Worm (Caenorhabditis elegans) whole organism, late embryonic: ENCODE data around the gene Y57G11B.6.

Experiments
- C08G9.2 ChIP-seq: sonication (generic microtip); optimal IDR thresholded peaks from 2 replicates; lab custom pipeline; 2016; ENCODE audit warnings: mild to moderate bottlenecking, missing genetic modification characterization, moderate library complexity, missing compliant biosample characterization
- C38D4.7 ChIP-seq: fragments of 200-800 bp; sonication (Bioruptor generic); optimal IDR thresholded peaks from 2 replicates; lab custom pipeline; 2018; ENCODE audit warnings: mild to moderate bottlenecking, missing genetic modification characterization, moderate library complexity, missing compliant biosample characterization
- F13H6.1 ChIP-seq: sonication (generic microtip); optimal IDR thresholded peaks from 2 replicates; lab custom pipeline; 2016; ENCODE audit warnings: missing genetic modification characterization, missing compliant biosample characterization
- K02D7.2 ChIP-seq: sonication (generic microtip); optimal IDR thresholded peaks from 2 replicates; lab custom pipeline; 2017; ENCODE audit warnings: mild to moderate bottlenecking, missing genetic modification characterization, missing compliant biosample characterization
- T23F11.4 ChIP-seq: fragments of 200-800 bp; sonication (Bioruptor generic); optimal IDR thresholded peaks from 2 replicates; lab custom pipeline; 2018; ENCODE audit warnings: mild to moderate bottlenecking, missing genetic modification characterization, missing compliant biosample characterization
- Y22D7AL.16 ChIP-seq: sonication (generic microtip); optimal IDR thresholded peaks from 2 replicates; lab custom pipeline; 2016; ENCODE audit warnings: missing genetic modification characterization, missing compliant biosample characterization
- ama-1 ChIP-seq: fragments of 150-350 bp; optimal IDR thresholded peaks from 2 replicates; lab custom pipeline; 2014
- ceh-14 ChIP-seq: sonication (generic microtip); optimal IDR thresholded peaks from 2 replicates; lab custom pipeline; 2016; ENCODE audit warnings: missing genotype, missing genetic modification characterization, missing compliant biosample characterization
- ceh-18 ChIP-seq: sonication (generic microtip); optimal IDR thresholded peaks from 2 replicates; lab custom pipeline; 2016; ENCODE audit warnings: missing genetic modification characterization, missing compliant biosample characterization
- ceh-19 ChIP-seq: fragments of 200-800 bp; sonication (Bioruptor generic); optimal IDR thresholded peaks from 2 replicates; lab custom pipeline; 2018; ENCODE audit warnings: mild to moderate bottlenecking, missing genetic modification characterization, missing compliant biosample characterization
- ceh-24 ChIP-seq: sonication (generic microtip); optimal IDR thresholded peaks from 2 replicates; lab custom pipeline; 2016; ENCODE audit warnings: mild to moderate bottlenecking, missing genetic modification characterization, missing compliant biosample characterization
- ceh-34 ChIP-seq: sonication (generic microtip); optimal IDR thresholded peaks from 2 replicates; lab custom pipeline; 2016; ENCODE audit warnings: mild to moderate bottlenecking, missing genetic modification characterization, missing compliant biosample characterization
- ceh-6 ChIP-seq: fragments of 200-800 bp; sonication (Bioruptor generic); optimal IDR thresholded peaks from 2 replicates; lab custom pipeline; 2018; ENCODE audit warnings: mild to moderate bottlenecking, missing genetic modification characterization, missing compliant biosample characterization
- che-1 ChIP-seq: sonication (generic microtip); optimal IDR thresholded peaks from 2 replicates; lab custom pipeline; 2016; ENCODE audit warnings: mild to moderate bottlenecking, missing genetic modification characterization, missing compliant biosample characterization
- dve-1 ChIP-seq: sonication (generic microtip); optimal IDR thresholded peaks from 2 replicates; lab custom pipeline; 2017; ENCODE audit warnings: antibody characterized with exemption, mild to moderate bottlenecking, missing genetic modification characterization, missing compliant biosample characterization
- elt-4 ChIP-seq: sonication (generic microtip); optimal IDR thresholded peaks from 2 replicates; lab custom pipeline; 2016; ENCODE audit warnings: missing genetic modification characterization, missing compliant biosample characterization
- ets-4 ChIP-seq: sonication (generic microtip); optimal IDR thresholded peaks from 2 replicates; lab custom pipeline; 2016; ENCODE audit warnings: missing genetic modification characterization, missing compliant biosample characterization
- eyg-1 ChIP-seq: sonication (generic microtip); optimal IDR thresholded peaks from 2 replicates; lab custom pipeline; 2016; ENCODE audit warnings: missing genotype, missing genetic modification characterization, missing compliant biosample characterization
- fkh-10 ChIP-seq: fragments of 150-350 bp; optimal IDR thresholded peaks from 2 replicates; lab custom pipeline; 2014; ENCODE audit warnings: missing biosample characterization, missing genetic modification reagents, missing genetic modification characterization
- gmeb-2 ChIP-seq: sonication (generic microtip); optimal IDR thresholded peaks from 2 replicates; lab custom pipeline; 2016; ENCODE audit warnings: missing genetic modification characterization, inconsistent platforms, missing compliant biosample characterization
- hlh-13 ChIP-seq: fragments of 200-800 bp; sonication (Bioruptor generic); optimal IDR thresholded peaks from 2 replicates; lab custom pipeline; 2018; ENCODE audit warnings: mild to moderate bottlenecking, missing genetic modification characterization, missing compliant biosample characterization
- hlh-30 ChIP-seq: sonication (generic microtip); optimal IDR thresholded peaks from 2 replicates; lab custom pipeline; 2017; ENCODE audit warnings: antibody characterized with exemption, missing genetic modification characterization, missing compliant biosample characterization; ENCODE audit not compliant: insufficient read depth
- hlh-6 ChIP-seq: sonication (generic microtip); optimal IDR thresholded peaks from 2 replicates; lab custom pipeline; 2016; ENCODE audit warnings: missing genotype, missing genetic modification characterization, missing compliant biosample characterization
- hlh-8 ChIP-seq: sonication (generic microtip); optimal IDR thresholded peaks from 2 replicates; lab custom pipeline; 2016; ENCODE audit warnings: missing genotype, missing genetic modification characterization, missing compliant biosample characterization
- lim-6 ChIP-seq: sonication (generic microtip); optimal IDR thresholded peaks from 2 replicates; lab custom pipeline; 2016; ENCODE audit warnings: missing genetic modification characterization, missing compliant biosample characterization
- lin-11 ChIP-seq: fragments of 200-800 bp; sonication (Bioruptor generic); optimal IDR thresholded peaks from 2 replicates; lab custom pipeline; 2018; ENCODE audit warnings: mild to moderate bottlenecking, missing genetic modification characterization, missing compliant biosample characterization
- mec-3 ChIP-seq: sonication (generic microtip); optimal IDR thresholded peaks from 2 replicates; lab custom pipeline; 2016; ENCODE audit warnings: borderline replicate concordance, missing genetic modification characterization, missing compliant biosample characterization
- nfya-1 ChIP-seq: sonication (generic microtip); optimal IDR thresholded peaks from 2 replicates; lab custom pipeline; 2017; ENCODE audit warnings: missing genetic modification characterization, mild to moderate bottlenecking, missing compliant biosample characterization, antibody characterized with exemption, moderate library complexity
- npax-4 ChIP-seq: sonication (generic microtip); optimal IDR thresholded peaks from 2 replicates; lab custom pipeline; 2016; ENCODE audit warnings: missing genetic modification characterization, missing compliant biosample characterization
- odd-2 ChIP-seq: sonication (generic microtip); optimal IDR thresholded peaks from 2 replicates; lab custom pipeline; 2017; ENCODE audit warnings: antibody characterized with exemption, mild to moderate bottlenecking, missing genetic modification characterization, missing compliant biosample characterization
- pat-9 ChIP-seq: fragments of 200-800 bp; sonication (Bioruptor generic); optimal IDR thresholded peaks from 2 replicates; lab custom pipeline; 2018; ENCODE audit warnings: mild to moderate bottlenecking, missing genetic modification characterization, moderate library complexity, missing compliant biosample characterization
- pha-2 ChIP-seq: sonication (generic microtip); optimal IDR thresholded peaks from 2 replicates; lab custom pipeline; 2017; ENCODE audit warnings: mild to moderate bottlenecking, missing genetic modification characterization, missing compliant biosample characterization
- pha-4 ChIP-seq: fragments of 150-350 bp; optimal IDR thresholded peaks from 2 replicates; lab custom pipeline; 2018; ENCODE audit warnings: missing biosample characterization, missing genetic modification reagents, missing genetic modification characterization
- pqm-1 ChIP-seq: sonication (generic microtip); optimal IDR thresholded peaks from 2 replicates; lab custom pipeline; 2016; ENCODE audit warnings: missing genetic modification characterization, missing compliant biosample characterization
- pros-1 ChIP-seq: fragments of 150-350 bp; optimal IDR thresholded peaks from 2 replicates; lab custom pipeline; 2014; ENCODE audit warnings: missing biosample characterization, missing genetic modification reagents, missing genetic modification characterization
- ref-2 ChIP-seq: sonication (generic microtip); optimal IDR thresholded peaks from 2 replicates; lab custom pipeline; 2016; ENCODE audit warnings: missing genetic modification characterization, missing compliant biosample characterization
- sox-2 ChIP-seq: fragments of 200-800 bp; sonication (Bioruptor generic); IDR thresholded peaks from 2 replicates; pipeline ENCODE4 v1.3.6; 2022; ENCODE audit warnings: missing genetic modification reagents, missing genetic modification characterization, missing compliant biosample characterization
- syd-9 ChIP-seq: sonication (generic microtip); optimal IDR thresholded peaks from 2 replicates; lab custom pipeline; 2016; ENCODE audit warnings: mild to moderate bottlenecking, missing genetic modification characterization, moderate library complexity, missing compliant biosample characterization
- tbx-2 ChIP-seq: sonication (generic microtip); optimal IDR thresholded peaks from 2 replicates; lab custom pipeline; 2016; ENCODE audit warnings: missing genetic modification characterization, missing compliant biosample characterization
- ttx-3 ChIP-seq: sonication (generic microtip); optimal IDR thresholded peaks from 2 replicates; lab custom pipeline; 2016; ENCODE audit warnings: missing genetic modification reagents, missing genetic modification characterization, missing compliant biosample characterization
- unc-3 ChIP-seq, 2 experiments: fragments of 200-800 bp in 1 of 2; sonication (Bioruptor generic) in 1 of 2; sonication (generic microtip) in 1 of 2; conservative IDR thresholded peaks in 1 of 2; optimal IDR thresholded peaks in 1 of 2; 2 replicates each; pipeline versions ENCODE4 v1.3.6 to Lab custom; 2016 to 2022; ENCODE audit warnings: missing compliant biosample characterization in 2 of 2, missing genetic modification characterization in 2 of 2, missing genetic modification reagents in 1 of 2
- unc-42 ChIP-seq: sonication (generic microtip); optimal IDR thresholded peaks from 2 replicates; lab custom pipeline; 2016; ENCODE audit warnings: missing genotype, missing genetic modification characterization, missing compliant biosample characterization
- unc-86 ChIP-seq: sonication (generic microtip); optimal IDR thresholded peaks from 2 replicates; lab custom pipeline; 2016; ENCODE audit warnings: missing genetic modification characterization, missing compliant biosample characterization
- zip-5 ChIP-seq: sonication (generic microtip); optimal IDR thresholded peaks from 2 replicates; lab custom pipeline; 2016; ENCODE audit warnings: missing genetic modification characterization, missing compliant biosample characterization
- ztf-16 ChIP-seq: sonication (generic microtip); optimal IDR thresholded peaks from 2 replicates; lab custom pipeline; 2017; ENCODE audit warnings: missing genetic modification characterization, missing compliant biosample characterization

Y57G11B.6 gene

DNA sequence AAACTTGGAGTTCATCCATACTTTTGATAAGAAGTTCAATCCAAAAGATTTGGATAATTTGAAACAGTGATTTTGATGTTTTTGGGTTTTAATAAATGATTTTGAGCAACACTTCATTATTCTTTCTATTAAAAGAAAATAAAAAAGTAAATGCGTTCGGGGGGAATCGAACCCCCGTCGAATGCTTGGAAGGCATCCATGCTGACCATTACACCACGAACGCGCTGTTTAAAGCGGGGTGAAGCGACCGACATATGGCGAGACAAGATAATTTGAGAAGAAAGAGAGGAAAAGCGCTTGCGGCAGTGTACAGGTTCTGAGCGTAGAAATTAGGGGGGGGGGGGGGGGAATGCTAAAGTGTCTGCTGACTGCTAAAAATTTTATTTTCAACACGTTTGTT, 21.8 kb upstream of the Y57G11B.6 start (continued):
- 0 out of 2 replicates have a peak, but pooled peaks have one; percentile 14 for TF ChIP-seq unc-3 (GFP tag; conservative IDR thresholded peaks at IDR 0.05; lab: Robert Waterston, UW)
- TF ChIP-seq unc-3 (tag; optimal IDR thresholded peaks at IDR 0.05; lab: Kevin White, UChicago) = peak; percentile 8
- TF ChIP-seq sox-2 (GFP tag; lab: Robert Waterston, UW) = peak; percentile 47
- TF ChIP-seq lin-11 (tag; lab: Kevin White, UChicago) = peak; percentile 64
- TF ChIP-seq hlh-13 (GFP tag; lab: Kevin White, UChicago) = peak; percentile 21
- TF ChIP-seq unc-42 (tag; lab: Kevin White, UChicago) = no peak
- no peak for TF ChIP-seq pat-9 (tag; lab: Kevin White, UChicago)
- TF ChIP-seq K02D7.2 = peak; percentile 48
- no peak for TF ChIP-seq pha-4 (tag; lab: Kevin White, UChicago)
- TF ChIP-seq eyg-1 = no peak
- no peak for TF ChIP-seq C08G9.2 (tag; lab: Kevin White, UChicago)
- no peak for TF ChIP-seq ceh-24 (tag; lab: Kevin White, UChicago)
- TF ChIP-seq syd-9 = no peak
- peak; percentile 73 for TF ChIP-seq che-1
- no peak for TF ChIP-seq pqm-1 (tag; lab: Kevin White, UChicago)
- no peak for TF ChIP-seq elt-4 (tag; lab: Kevin White, UChicago)
- TF ChIP-seq ceh-34 (tag; lab: Kevin White, UChicago) = peak; percentile 39
- TF ChIP-seq zip-5 = no peak
- no peak for TF ChIP-seq pros-1
- TF ChIP-seq fkh-10 = no peak
- TF ChIP-seq ceh-6 = peak; percentile 49
- peak; percentile 35 for TF ChIP-seq pha-2 (tag; lab: Kevin White, UChicago)
- peak; percentile 54 for TF ChIP-seq ztf-16 (tag; lab: Kevin White, UChicago)
- TF ChIP-seq dve-1 (tag; lab: Kevin White, UChicago) = peak; percentile 22
- peak; percentile 13 for TF ChIP-seq npax-4 (tag; lab: Kevin White, UChicago)
- no peak for TF ChIP-seq ceh-14 (tag; lab: Kevin White, UChicago)
- TF ChIP-seq hlh-8 (tag; lab: Kevin White, UChicago) = no peak
- TF ChIP-seq ceh-19 = peak; percentile 41
- TF ChIP-seq ceh-18 (tag; lab: Kevin White, UChicago) = no peak
- TF ChIP-seq ets-4 (tag; lab: Kevin White, UChicago) = no peak
- peak; percentile 35 for TF ChIP-seq T23F11.4
- no peak for TF ChIP-seq tbx-2 (tag; lab: Kevin White, UChicago)
- no peak for TF ChIP-seq gmeb-2 (tag; lab: Kevin White, UChicago)
- no peak for TF ChIP-seq hlh-30 (tag; lab: Kevin White, UChicago)
- no peak for TF ChIP-seq lim-6 (tag; lab: Kevin White, UChicago)
- TF ChIP-seq unc-86 (tag; lab: Kevin White, UChicago) = peak; percentile 7
- TF ChIP-seq ama-1 = no peak

DNA sequence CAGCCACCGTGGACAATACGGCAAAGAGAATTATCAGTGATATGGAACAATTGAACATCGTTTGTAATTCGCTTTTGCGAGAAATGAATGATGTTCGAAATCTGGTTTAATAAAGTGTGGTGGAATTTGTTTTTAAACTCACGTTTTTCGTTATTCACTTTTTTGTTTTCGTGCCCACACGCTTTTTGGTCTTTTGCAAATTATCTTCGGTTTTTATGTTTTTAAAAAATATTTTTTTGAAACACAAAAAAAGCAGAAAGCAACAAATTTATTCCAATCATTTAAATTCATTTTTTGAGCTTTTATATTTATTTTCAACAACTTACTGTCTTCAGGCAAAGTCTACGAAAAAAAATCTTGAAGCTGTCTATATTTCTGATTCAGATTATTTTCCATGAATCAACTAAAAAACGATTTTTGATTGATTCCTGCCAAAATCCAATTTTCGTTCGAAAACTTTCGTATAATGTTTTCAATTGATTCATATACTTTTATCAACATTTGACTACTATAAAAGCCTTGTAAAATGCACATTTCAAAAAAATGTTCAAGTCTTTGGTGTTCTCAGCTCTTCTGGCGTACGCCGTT, 19.7 kb upstream of the Y57G11B.6 start, which contains the start of the genes Y57G11B.3 and Y57G11B.5:
TSS of gene Y57G11B.3 (minus strand) at position 101 of the 588 bp plus-strand sequence.
TSS of gene Y57G11B.5 (plus strand) at position 538 of the 588 bp plus-strand sequence.
- TF ChIP-seq nfya-1 (tag; lab: Kevin White, UChicago) (no peak), hlh-13 (GFP tag; lab: Kevin White, UChicago) (no peak), ttx-3 (tag; lab: Kevin White, UChicago) (no peak), dve-1 (tag; lab: Kevin White, UChicago) (no peak), F13H6.1 (tag; lab: Kevin White, UChicago) (no peak), ceh-34 (tag; lab: Kevin White, UChicago) (no peak), C38D4.7 (no peak), hlh-6 (tag; lab: Kevin White, UChicago) (no peak), odd-2 (no peak), pat-9 (tag; lab: Kevin White, UChicago) (no peak), mec-3 (no peak), ref-2 (tag; lab: Kevin White, UChicago) (no peak), Y22D7AL.16 (tag; lab: Kevin White, UChicago) (no peak), lin-11 (tag; lab: Kevin White, UChicago) (no peak), pha-4 (tag; lab: Kevin White, UChicago) (no peak), hlh-30 (tag; lab: Kevin White, UChicago) (no peak), tbx-2 (tag; lab: Kevin White, UChicago) (no peak), T23F11.4 (no peak)
